ENCODE assay signal across 2 fruit fly cellular contexts in the genomic region with DNA sequence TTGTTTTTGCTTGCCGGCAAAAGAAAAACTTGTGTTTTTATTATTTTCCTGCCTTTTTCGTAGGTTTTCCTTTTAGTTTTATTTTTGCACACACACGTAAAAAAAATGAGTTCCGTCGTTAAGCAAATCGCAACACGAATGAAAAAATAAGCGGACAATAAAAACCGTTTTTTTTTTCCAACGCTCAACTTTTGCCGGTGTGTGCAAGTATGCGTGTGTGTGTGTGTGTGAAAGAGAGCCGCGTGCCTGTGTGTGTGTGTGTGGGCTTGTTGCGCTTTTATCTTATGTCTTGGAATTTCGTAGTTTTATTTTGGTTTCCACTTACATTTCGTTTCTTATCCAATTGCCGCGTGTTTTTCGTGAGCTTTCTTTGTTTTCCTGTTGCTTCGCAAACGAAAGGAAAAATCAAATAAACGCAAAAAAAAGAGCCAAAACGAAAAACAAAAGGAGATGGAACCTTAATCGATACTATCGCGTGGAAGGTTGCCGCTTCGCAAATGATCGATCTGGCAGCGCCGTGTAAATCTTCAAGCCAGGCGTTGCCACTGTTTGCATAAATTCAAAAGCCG.
TF ChIP-seq lines count a peak whose summit lies in the region.

A gene (minus strand): TSS at position 474 of the 569 bp plus-strand sequence.

TF ChIP-seq in whole organism, embryonic, 481 proteins besides CTCF, POLR2A, EP300 and RAD21 (continued from another document and continues in another):
- TF ChIP-seq bbx (GFP tag; IDR thresholded peaks at IDR 0.05; lab: Robert Waterston, UW; ENCODE audit: partially characterized antibody) (peak; percentile 88), CkIIα-i1 (GFP tag; IDR thresholded peaks at IDR 0.05; lab: Robert Waterston, UW) (no peak), CG11456 (GFP tag; IDR thresholded peaks at IDR 0.05; lab: Robert Waterston, UW) (peak; percentile 83), CG1024 (GFP tag; IDR thresholded peaks at IDR 0.05; lab: Robert Waterston, UW) (no peak), Trl (optimal IDR thresholded peaks at IDR 0.05; lab: Kevin White, UChicago) (peak in 1 of 2 experiments; percentile 46), Trl (GFP tag; optimal IDR thresholded peaks at IDR 0.05; lab: Kevin White, UChicago) (peak; percentile 76), Hr51 (GFP tag; optimal IDR thresholded peaks at IDR 0.05; lab: Kevin White, UChicago) (peak in 1 of 2 experiments; percentile 39), CG13123 (GFP tag; optimal IDR thresholded peaks at IDR 0.05; lab: Kevin White, UChicago) (peak; percentile 26), fd102C (GFP tag; optimal IDR thresholded peaks at IDR 0.05; lab: Kevin White, UChicago) (no peak), vvl (GFP tag; IDR thresholded peaks at IDR 0.05; lab: Robert Waterston, UW) (peak; percentile 39; the same call in 1 of the 2 replicates), Scr (GFP tag; IDR thresholded peaks at IDR 0.05; lab: Robert Waterston, UW; ENCODE audit: partially characterized antibody) (peak; percentile 83), zen (tag; optimal IDR thresholded peaks at IDR 0.05; lab: Kevin White, UChicago) (peak; percentile 25), pnt (GFP tag; optimal IDR thresholded peaks at IDR 0.05; lab: Kevin White, UChicago) (peak; percentile 39), B-H2 (GFP tag; optimal IDR thresholded peaks at IDR 0.05; lab: Kevin White, UChicago) (peak; percentile 42), luna (GFP tag; optimal IDR thresholded peaks at IDR 0.05; lab: Kevin White, UChicago) (peak; percentile 49), CG30020 (tag; optimal IDR thresholded peaks at IDR 0.05; lab: Kevin White, UChicago) (peak; percentile 27), CG11504 (tag; optimal IDR thresholded peaks at IDR 0.05; lab: Kevin White, UChicago) (peak; percentile 47), CG12155 (GFP tag; optimal IDR thresholded peaks at IDR 0.05; lab: Kevin White, UChicago) (peak; percentile 56), pzg (GFP tag; optimal IDR thresholded peaks at IDR 0.05; lab: Kevin White, UChicago) (peak; percentile 72), CG32532 (GFP tag; IDR thresholded peaks at IDR 0.05; lab: Robert Waterston, UW) (peak; percentile 67), Mad (GFP tag; optimal IDR thresholded peaks at IDR 0.05; lab: Kevin White, UChicago) (peak; percentile 37), CG4617 (GFP tag; optimal IDR thresholded peaks at IDR 0.05; lab: Kevin White, UChicago; ENCODE audit: borderline replicate concordance) (peak; percentile 85), rib (GFP tag; IDR thresholded peaks at IDR 0.05; lab: Robert Waterston, UW) (no peak), CG2202 (tag; optimal IDR thresholded peaks at IDR 0.05; lab: Kevin White, UChicago) (no peak), CG17829 (tag; optimal IDR thresholded peaks at IDR 0.05; lab: Kevin White, UChicago) (peak; percentile 37), CG9876 (GFP tag; optimal IDR thresholded peaks at IDR 0.05; lab: Kevin White, UChicago) (peak; percentile 36), dpn (GFP tag; optimal IDR thresholded peaks at IDR 0.05; lab: Kevin White, UChicago) (peak; percentile 66 to 72), Bdp1 (GFP tag; optimal IDR thresholded peaks at IDR 0.05; lab: Kevin White, UChicago) (peak; percentile 4), CG4854 (GFP tag; optimal IDR thresholded peaks at IDR 0.05; lab: Kevin White, UChicago) (peak; percentile 12), CG6689 (GFP tag; IDR thresholded peaks at IDR 0.05; lab: Robert Waterston, UW) (peak; percentile 35; the same call in 1 of the 2 replicates), CG17328 (GFP tag; IDR thresholded peaks at IDR 0.05; lab: Robert Waterston, UW) (peak; percentile 22; the same call in 1 of the 2 replicates), ken (GFP tag; IDR thresholded peaks at IDR 0.05; lab: Robert Waterston, UW) (peak; percentile 62; the same call in 2 of the 3 replicates), ac (GFP tag; optimal IDR thresholded peaks at IDR 0.05; lab: Kevin White, UChicago) (no peak), chn (GFP tag; optimal IDR thresholded peaks at IDR 0.05; lab: Kevin White, UChicago) (peak; percentile 73), tgo (GFP tag; IDR thresholded peaks at IDR 0.05; lab: Robert Waterston, UW) (peak; percentile 33; the same call in 1 of the 3 replicates), CG15269 (tag; optimal IDR thresholded peaks at IDR 0.05; lab: Kevin White, UChicago) (peak; percentile 36), Six4 (GFP tag; optimal IDR thresholded peaks at IDR 0.05; lab: Kevin White, UChicago) (peak; percentile 23), ham (GFP tag; IDR thresholded peaks at IDR 0.05; lab: Robert Waterston, UW) (no peak), MESR4 (GFP tag; optimal IDR thresholded peaks at IDR 0.05; lab: Kevin White, UChicago) (peak; percentile 35), CG30403 (GFP tag; optimal IDR thresholded peaks at IDR 0.05; lab: Kevin White, UChicago) (peak; percentile 71), lmd (GFP tag; IDR thresholded peaks at IDR 0.05; lab: Robert Waterston, UW) (peak; percentile 37; the same call in 1 of the 2 replicates), Xrp1 (GFP tag; IDR thresholded peaks at IDR 0.05; lab: Robert Waterston, UW) (peak; percentile 25; the same call in 1 of the 2 replicates), unc-4 (GFP tag; IDR thresholded peaks at IDR 0.05; lab: Robert Waterston, UW; ENCODE audit: partially characterized antibody) (peak; percentile 81), CG2875 (GFP tag; optimal IDR thresholded peaks at IDR 0.05; lab: Kevin White, UChicago) (no peak), Dref (GFP tag; IDR thresholded peaks at IDR 0.05; lab: Robert Waterston, UW) (peak; percentile 57), Doc3 (GFP tag; IDR thresholded peaks at IDR 0.05; lab: Robert Waterston, UW; ENCODE audit: partially characterized antibody) (peak; percentile 75), CG8478 (optimal IDR thresholded peaks at IDR 0.05; lab: Kevin White, UChicago) (no peak), al (GFP tag; IDR thresholded peaks at IDR 0.05; lab: Robert Waterston, UW) (0 out of 2 replicates have a peak, but pooled peaks have one; percentile 26), psq (GFP tag; optimal IDR thresholded peaks at IDR 0.05; lab: Kevin White, UChicago) (peak; percentile 68), Ets65A (GFP tag; lab: Kevin White, UChicago) (peak; percentile 97), Sin3A (optimal IDR thresholded peaks at IDR 0.05; lab: Kevin White, UChicago) (peak; percentile 42), zfh1 (GFP tag; IDR thresholded peaks at IDR 0.05; lab: Robert Waterston, UW) (peak; percentile 44; the same call in 1 of the 3 replicates), YL-1 (GFP tag; optimal IDR thresholded peaks at IDR 0.05; lab: Kevin White, UChicago) (peak; percentile 1), CG9609 (GFP tag; optimal IDR thresholded peaks at IDR 0.05; lab: Kevin White, UChicago) (peak; percentile 55), CG31365 (tag; optimal IDR thresholded peaks at IDR 0.05; lab: Kevin White, UChicago) (no peak), repo (GFP tag; optimal IDR thresholded peaks at IDR 0.05; lab: Kevin White, UChicago) (peak; percentile 41), Optix (GFP tag; IDR thresholded peaks at IDR 0.05; lab: Robert Waterston, UW) (no peak), CG11247 (GFP tag; IDR thresholded peaks at IDR 0.05; lab: Robert Waterston, UW) (peak; percentile 45; the same call in 1 of the 2 replicates), ci (GFP tag; IDR thresholded peaks at IDR 0.05; lab: Robert Waterston, UW) (peak; percentile 52; the same call in 2 of the 3 replicates)

TF ChIP-seq in whole organism, prepupa, 60 proteins besides CTCF, POLR2A, EP300 and RAD21 (continued from another document):
- TF ChIP-seq dac (GFP tag; optimal IDR thresholded peaks at IDR 0.05; lab: Kevin White, UChicago) (peak; percentile 55), CG8319 (GFP tag; optimal IDR thresholded peaks at IDR 0.05; lab: Kevin White, UChicago) (no peak), ss (GFP tag; optimal IDR thresholded peaks at IDR 0.05; lab: Kevin White, UChicago) (peak; percentile 82 to 87), CG15336 (GFP tag; IDR thresholded peaks at IDR 0.05; lab: Robert Waterston, UW) (peak; percentile 68), CG8119 (GFP tag; IDR thresholded peaks at IDR 0.05; lab: Robert Waterston, UW) (peak; percentile 74), CG9139 (GFP tag; optimal IDR thresholded peaks at IDR 0.05; lab: Kevin White, UChicago) (peak; percentile 63), Hr38 (GFP tag; optimal IDR thresholded peaks at IDR 0.05; lab: Kevin White, UChicago) (peak; percentile 1), CG6792 (GFP tag; optimal IDR thresholded peaks at IDR 0.05; lab: Kevin White, UChicago) (peak; percentile 18), dsx (GFP tag; optimal IDR thresholded peaks at IDR 0.05; lab: Kevin White, UChicago; ENCODE audit: poor library complexity, severe bottlenecking) (peak; percentile 54), Hr39 (GFP tag; optimal IDR thresholded peaks at IDR 0.05; lab: Kevin White, UChicago) (peak; percentile 58), Eip78C (GFP tag; lab: Kevin White, UChicago) (peak; percentile 82)
